Worm (Caenorhabditis elegans) whole organism, young adult: ENCODE measurements around the gene skr-3.

Experiments
- B0019.2 ChIP-seq: fragments of 200-800 bp; sonication (Bioruptor generic); conservative IDR thresholded peaks from 2 replicates; pipeline ENCODE4 v1.3.6; 2022; ENCODE audit warnings: missing genetic modification reagents, missing genetic modification characterization, missing compliant biosample characterization
- C06A6.2 ChIP-seq: fragments of 200-800 bp; sonication (Bioruptor generic); conservative IDR thresholded peaks from 2 replicates; pipeline ENCODE4 v1.3.6; 2022; ENCODE audit warnings: missing genetic modification characterization, missing compliant biosample characterization
- F10E7.11 ChIP-seq: sonication (generic microtip); optimal IDR thresholded peaks from 2 replicates; lab custom pipeline; 2017; ENCODE audit warnings: mild to moderate bottlenecking, missing genetic modification characterization, moderate library complexity, missing compliant biosample characterization
- F22D6.2 ChIP-seq: sonication (generic microtip); optimal IDR thresholded peaks from 2 replicates; lab custom pipeline; 2016; ENCODE audit warnings: mild to moderate bottlenecking, missing genetic modification characterization, missing compliant biosample characterization
- F37B4.10 ChIP-seq: fragments of 200-800 bp; sonication (Bioruptor generic); IDR thresholded peaks from 2 replicates; pipeline ENCODE4 v1.3.6; 2022; ENCODE audit warnings: missing genetic modification characterization, missing compliant biosample characterization
- F39B2.1 ChIP-seq: fragments of 200-800 bp; sonication (Bioruptor generic); IDR thresholded peaks from 2 replicates; pipeline ENCODE4 v1.3.6; 2022; ENCODE audit warnings: missing genetic modification reagents, missing genetic modification characterization, missing compliant biosample characterization
- F55B11.4 ChIP-seq: sonication (generic microtip); optimal IDR thresholded peaks from 2 replicates; lab custom pipeline; 2016; ENCODE audit warnings: missing compliant biosample characterization, missing genetic modification characterization, borderline replicate concordance; ENCODE audit not compliant: insufficient read depth
- F57C9.4 ChIP-seq: sonication (generic microtip); optimal IDR thresholded peaks from 2 replicates; lab custom pipeline; 2017; ENCODE audit warnings: mild to moderate bottlenecking, missing genetic modification characterization, missing compliant biosample characterization
- K11D2.4 ChIP-seq: fragments of 200-800 bp; sonication (Bioruptor generic); IDR thresholded peaks from 2 replicates; pipeline ENCODE4 v1.3.6; 2022; ENCODE audit warnings: missing genetic modification reagents, missing genetic modification characterization, missing compliant biosample characterization
- ZK185.1 ChIP-seq: sonication (generic microtip); optimal IDR thresholded peaks from 2 replicates; lab custom pipeline; 2016; ENCODE audit warnings: mild to moderate bottlenecking, missing genetic modification characterization, missing compliant biosample characterization; ENCODE audit not compliant: poor library complexity, severe bottlenecking
- attf-5 ChIP-seq: fragments of 200-800 bp; sonication (Bioruptor generic); optimal IDR thresholded peaks from 2 replicates; lab custom pipeline; 2018; ENCODE audit warnings: mild to moderate bottlenecking, missing genetic modification characterization, missing compliant biosample characterization
- bed-1 ChIP-seq: fragments of 200-800 bp; sonication (Bioruptor generic); IDR thresholded peaks from 2 replicates; pipeline ENCODE4 v1.3.6; 2022; ENCODE audit warnings: missing genetic modification reagents, missing genetic modification characterization, missing compliant biosample characterization
- cebp-2 ChIP-seq: fragments of 200-800 bp; sonication (Bioruptor generic); IDR thresholded peaks from 2 replicates; pipeline ENCODE4 v1.3.6; 2022; ENCODE audit warnings: missing genetic modification characterization, missing compliant biosample characterization
- ceh-100 ChIP-seq: fragments of 200-800 bp; sonication (Bioruptor generic); IDR thresholded peaks from 2 replicates; pipeline ENCODE4 v1.3.6; 2022; ENCODE audit warnings: missing genetic modification reagents, missing genetic modification characterization, missing compliant biosample characterization
- ceh-58 ChIP-seq: fragments of 200-800 bp; sonication (Bioruptor generic); IDR thresholded peaks from 2 replicates; pipeline ENCODE4 v1.3.6; 2022; ENCODE audit warnings: missing genetic modification characterization, missing compliant biosample characterization
- dpl-1 ChIP-seq: fragments of 150-350 bp; optimal IDR thresholded peaks from 2 replicates; lab custom pipeline; 2014; ENCODE audit warnings: missing biosample characterization, missing genetic modification reagents, missing genetic modification characterization
- efl-1 ChIP-seq: fragments of 150-350 bp; optimal IDR thresholded peaks from 2 replicates; lab custom pipeline; 2014; ENCODE audit warnings: missing biosample characterization, missing genetic modification reagents, missing genetic modification characterization
- him-1 ChIP-seq: sonication (generic microtip); optimal IDR thresholded peaks from 2 replicates; lab custom pipeline; 2016; ENCODE audit warnings: missing genotype, missing genetic modification reagents, missing genetic modification characterization, missing compliant biosample characterization
- hlh-26 ChIP-seq: fragments of 200-800 bp; sonication (Bioruptor generic); conservative IDR thresholded peaks from 2 replicates; pipeline ENCODE4 v1.3.6; 2022; ENCODE audit warnings: missing genetic modification reagents, missing genetic modification characterization, missing compliant biosample characterization
- hmg-1.2 ChIP-seq: fragments of 200-800 bp; sonication (Bioruptor generic); IDR thresholded peaks from 2 replicates; pipeline ENCODE4 v1.3.6; 2022; ENCODE audit warnings: missing genetic modification reagents, missing genetic modification characterization, missing compliant biosample characterization
- hmg-20 ChIP-seq: fragments of 200-800 bp; sonication (Bioruptor generic); IDR thresholded peaks from 2 replicates; pipeline ENCODE4 v1.3.6; 2022; ENCODE audit warnings: missing genetic modification reagents, missing genetic modification characterization, missing compliant biosample characterization
- hsf-1 ChIP-seq: fragments of 200-800 bp; sonication (Bioruptor generic); IDR thresholded peaks from 2 replicates; pipeline ENCODE4 v1.3.6; 2022; ENCODE audit warnings: missing genetic modification reagents, missing genetic modification characterization, missing compliant biosample characterization
- lin-40 ChIP-seq: sonication (generic microtip); optimal IDR thresholded peaks from 2 replicates; lab custom pipeline; 2016; ENCODE audit warnings: missing genetic modification characterization, mild to moderate bottlenecking, missing compliant biosample characterization, missing genotype, missing genetic modification reagents
- madf-10 ChIP-seq: sonication (generic microtip); optimal IDR thresholded peaks from 2 replicates; lab custom pipeline; 2016; ENCODE audit warnings: mild to moderate bottlenecking, missing genetic modification characterization, missing compliant biosample characterization
- mel-28 ChIP-seq: sonication (generic microtip); optimal IDR thresholded peaks from 2 replicates; lab custom pipeline; 2016; ENCODE audit warnings: borderline replicate concordance, mild to moderate bottlenecking, missing genetic modification characterization, missing compliant biosample characterization
- mxl-1 ChIP-seq: sonication (generic microtip); optimal IDR thresholded peaks from 2 replicates; lab custom pipeline; 2016; ENCODE audit warnings: missing genetic modification characterization, missing compliant biosample characterization
- nfya-2 ChIP-seq: fragments of 200-800 bp; sonication (Bioruptor generic); IDR thresholded peaks from 2 replicates; pipeline ENCODE4 v1.3.6; 2022; ENCODE audit warnings: missing genetic modification reagents, missing genetic modification characterization, missing compliant biosample characterization
- nfyb-1 ChIP-seq: fragments of 200-800 bp; sonication (Bioruptor generic); IDR thresholded peaks from 2 replicates; pipeline ENCODE4 v1.3.6; 2022; ENCODE audit warnings: missing genetic modification reagents, missing genetic modification characterization, missing compliant biosample characterization
- nhr-80 ChIP-seq: sonication (generic microtip); optimal IDR thresholded peaks from 2 replicates; lab custom pipeline; 2016; ENCODE audit warnings: missing genetic modification characterization, missing compliant biosample characterization
- snpc-4 ChIP-seq, 5 experiments: fragments of 150-350 bp in 1 of 5; sonication (generic microtip) in 4 of 5; optimal IDR thresholded peaks; 2 replicates each; lab custom pipeline; 2014 to 2018; ENCODE audit warnings: missing genetic modification characterization in 5 of 5, missing biosample characterization in 3 of 5, antibody characterized with exemption in 2 of 5, mild to moderate bottlenecking in 2 of 5, missing compliant biosample characterization in 2 of 5, missing genotype in 2 of 5, moderate library complexity in 2 of 5, missing genetic modification reagents in 1 of 5
- unc-62 ChIP-seq: fragments of 150-350 bp; optimal IDR thresholded peaks from 2 replicates; lab custom pipeline; 2014; ENCODE audit warnings: missing biosample characterization, missing genetic modification reagents, missing genetic modification characterization
- ztf-22 ChIP-seq: fragments of 200-800 bp; sonication (Bioruptor generic); optimal IDR thresholded peaks from 2 replicates; lab custom pipeline; 2018; ENCODE audit warnings: mild to moderate bottlenecking, missing genetic modification characterization, moderate library complexity, missing compliant biosample characterization
- ztf-6 ChIP-seq: fragments of 200-800 bp; sonication (Bioruptor generic); IDR thresholded peaks from 2 replicates; pipeline ENCODE4 v1.3.6; 2022; ENCODE audit warnings: missing genetic modification reagents, missing genetic modification characterization, missing compliant biosample characterization

The skr-3 gene

ce11 chrV:16143066-16143581, 22.2 kb downstream of the skr-3 start, which contains the start of gene fbxa-88:
Gene fbxa-88 (minus strand): TSS chrV:16143116.
- no peak for TF ChIP-seq hlh-26 (GFP tag; lab: Robert Waterston, UW)
- peak; percentile 61 for TF ChIP-seq nhr-80 (tag; lab: Kevin White, UChicago)

- TF ChIP-seq F22D6.2 (tag; lab: Kevin White, UChicago): no peak
- no peak for TF ChIP-seq efl-1 (GFP tag; lab: Kevin White, UChicago)
- no peak for TF ChIP-seq cebp-2 (GFP tag; lab: Robert Waterston, UW)
- TF ChIP-seq mel-28 (tag; lab: Kevin White, UChicago): no peak
- TF ChIP-seq lin-40: no peak
- no peak for TF ChIP-seq mxl-1
- TF ChIP-seq hmg-20 (GFP tag; lab: Robert Waterston, UW): no peak
- TF ChIP-seq K11D2.4 (GFP tag; lab: Robert Waterston, UW): no peak
- no peak for TF ChIP-seq unc-62 (GFP tag; lab: Kevin White, UChicago)
- TF ChIP-seq him-1 (tag; lab: Kevin White, UChicago): no peak
- TF ChIP-seq hsf-1 (GFP tag; lab: Robert Waterston, UW): no peak
- no peak for TF ChIP-seq hlh-26 (GFP tag; lab: Robert Waterston, UW)
- no peak for TF ChIP-seq F57C9.4 (tag; lab: Kevin White, UChicago)
These were observed 24.1 kb downstream of the skr-3 start for ce11 chrV:16145009-16145408.

ce11 chrV:16148805-16149204, 27.9 kb downstream of the skr-3 start, which contains the start of gene F10A3.4:
Gene F10A3.4 (plus strand): TSS chrV:16149105.
- no peak for TF ChIP-seq C06A6.2 (GFP tag; lab: Robert Waterston, UW)
- TF ChIP-seq F10E7.11 (tag; lab: Kevin White, UChicago): no peak
- TF ChIP-seq ceh-58 (GFP tag; lab: Robert Waterston, UW): no peak
- no peak for TF ChIP-seq ztf-6 (GFP tag; lab: Robert Waterston, UW)
- TF ChIP-seq F55B11.4 (tag; lab: Kevin White, UChicago): no peak
- no peak for TF ChIP-seq hmg-20 (GFP tag; lab: Robert Waterston, UW)
- TF ChIP-seq attf-5 (GFP tag; lab: Kevin White, UChicago): no peak
- no peak for TF ChIP-seq F37B4.10

DNA sequence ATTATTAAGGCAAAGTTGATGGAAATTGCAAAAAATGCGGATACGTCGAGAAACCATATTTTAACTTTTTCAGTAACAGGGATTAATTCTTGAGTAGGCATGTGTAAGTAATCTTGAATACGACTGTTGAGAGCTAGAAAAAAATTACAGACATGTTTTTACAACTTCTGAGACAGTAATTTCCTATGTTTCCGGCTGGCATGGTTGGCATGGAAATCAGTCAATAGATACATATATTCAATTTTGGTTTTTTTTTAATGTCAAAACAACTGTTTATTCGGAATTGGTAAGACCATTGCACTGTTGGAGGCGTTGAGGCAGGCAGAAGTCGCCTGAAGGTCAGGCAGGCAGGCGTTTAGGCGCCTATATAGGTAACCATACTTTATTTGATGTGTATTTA, 32.5 kb downstream of the skr-3 start, which contains the start of gene str-254:
Gene str-254 (minus strand): TSS at position 101 of the 400 bp plus-strand sequence.
- TF ChIP-seq dpl-1 (GFP tag; lab: Kevin White, UChicago) (no peak), mel-28 (tag; lab: Kevin White, UChicago) (no peak), F39B2.1 (no peak), madf-10 (tag; lab: Kevin White, UChicago) (no peak), nfya-2 (GFP tag; lab: Robert Waterston, UW) (no peak)
- TF ChIP-seq, all 124 proteins: peak for 0

ce11 chrV:16155111-16155510, 34.2 kb downstream of the skr-3 start, which contains the start of gene str-97:
Gene str-97 (minus strand): TSS chrV:16155211.
- TF ChIP-seq ztf-22 (no peak), hmg-1.2 (no peak), snpc-4 (GFP tag; optimal IDR thresholded peaks at IDR 0.05; lab: Kevin White, UChicago) (no peak), snpc-4 (tag; optimal IDR thresholded peaks at IDR 0.05; lab: Kevin White, UChicago) (no peak), B0019.2 (GFP tag; lab: Robert Waterston, UW) (no peak), ceh-58 (GFP tag; lab: Robert Waterston, UW) (no peak), nfyb-1 (GFP tag; lab: Robert Waterston, UW) (no peak), ceh-100 (GFP tag; lab: Robert Waterston, UW) (no peak), F39B2.1 (no peak), F22D6.2 (tag; lab: Kevin White, UChicago) (no peak), ZK185.1 (tag; lab: Kevin White, UChicago) (no peak), bed-1 (GFP tag; lab: Robert Waterston, UW) (no peak)
